Fruit fly (Drosophila melanogaster) whole organism, embryonic: ENCODE measurements around the gene CG13893.

ENCODE experiments used
- Ada2b ChIP-seq: fragments of 200-800 bp; sonication (Bioruptor generic); IDR thresholded peaks from 2 replicates; pipeline ENCODE4 v1.3.6; 2022; ENCODE audit warnings: missing biosample characterization, missing genetic modification characterization
- BtbVII ChIP-seq: fragments of 200-800 bp; sonication (Bioruptor generic); optimal IDR thresholded peaks from 3 replicates; lab custom pipeline; 2017; ENCODE audit warnings: missing biosample characterization, mild to moderate bottlenecking, missing genetic modification characterization
- CG11696 ChIP-seq: fragments of 200-800 bp; sonication (Bioruptor generic); IDR thresholded peaks from 2 replicates; pipeline ENCODE4 v1.3.6; 2022; ENCODE audit warnings: missing biosample characterization, missing genetic modification characterization
- CG12219 ChIP-seq: fragments of 200-800 bp; sonication (Bioruptor generic); optimal IDR thresholded peaks from 3 replicates; lab custom pipeline; 2018; ENCODE audit warnings: missing biosample characterization, mild to moderate bottlenecking, missing genetic modification characterization
- CG14710 ChIP-seq: fragments of 200-800 bp; sonication (Bioruptor generic); optimal IDR thresholded peaks from 3 replicates; lab custom pipeline; 2019; ENCODE audit warnings: missing biosample characterization, mild to moderate bottlenecking, missing genetic modification characterization, moderate library complexity
- CG17612 ChIP-seq: fragments of 200-800 bp; sonication (Bioruptor generic); IDR thresholded peaks from 2 replicates; pipeline ENCODE4 v1.3.6; 2022; ENCODE audit warnings: missing biosample characterization, missing genetic modification characterization
- CG2120 ChIP-seq: fragments of 200-800 bp; sonication (Bioruptor generic); optimal IDR thresholded peaks from 3 replicates; lab custom pipeline; 2016; ENCODE audit warnings: missing biosample characterization, missing genetic modification characterization
- CG2712 ChIP-seq: fragments of 200-800 bp; optimal IDR thresholded peaks from 3 replicates; lab custom pipeline; 2019; ENCODE audit warnings: missing biosample characterization, mild to moderate bottlenecking, missing genetic modification characterization, moderate library complexity
- CG32532 ChIP-seq: fragments of 200-800 bp; sonication (Bioruptor generic); IDR thresholded peaks from 2 replicates; pipeline ENCODE4 v1.3.6; 2022; ENCODE audit warnings: missing biosample characterization, missing genetic modification characterization
- CG32772 ChIP-seq: fragments of 200-800 bp; sonication (Bioruptor generic); IDR thresholded peaks from 2 replicates; pipeline ENCODE4 v1.3.6; 2022; ENCODE audit warnings: missing biosample characterization, missing genetic modification characterization
- CG3726 ChIP-seq: fragments of 200-800 bp; sonication (Bioruptor generic); IDR thresholded peaks from 3 replicates; pipeline ENCODE4, ENCODE4 v1.3.6; 2022; ENCODE audit warnings: missing biosample characterization, missing genetic modification characterization
- CG4424 ChIP-seq: fragments of 200-800 bp; sonication (Bioruptor generic); optimal IDR thresholded peaks from 3 replicates; lab custom pipeline; 2016; ENCODE audit warnings: missing biosample characterization, missing genetic modification characterization
- CG6654 ChIP-seq: fragments of 200-800 bp; sonication (Bioruptor generic); optimal IDR thresholded peaks from 2 replicates; lab custom pipeline; 2017; ENCODE audit warnings: missing biosample characterization, mild to moderate bottlenecking, missing genetic modification characterization
- CG7839 ChIP-seq: fragments of 200-800 bp; sonication (Bioruptor generic); optimal IDR thresholded peaks from 3 replicates; lab custom pipeline; 2018; ENCODE audit warnings: missing biosample characterization, mild to moderate bottlenecking, missing genetic modification characterization, moderate library complexity
- CG8290 ChIP-seq, 3 experiments: fragments of 200-800 bp; sonication (Bioruptor generic); optimal IDR thresholded peaks; 2 replicates each; lab custom pipeline; 2016 to 2019; ENCODE audit warnings: missing biosample characterization in 3 of 3, missing genetic modification characterization in 3 of 3, mild to moderate bottlenecking in 2 of 3, moderate library complexity in 1 of 3
- CG8765 ChIP-seq: fragments of 200-800 bp; sonication (Bioruptor generic); IDR thresholded peaks from 2 replicates; pipeline ENCODE4 v1.3.6; 2022; ENCODE audit warnings: missing biosample characterization, missing genetic modification characterization
- CG9215 ChIP-seq: fragments of 200-800 bp; sonication (Bioruptor generic); IDR thresholded peaks from 2 replicates; pipeline ENCODE4 v1.3.6; 2022; ENCODE audit warnings: missing biosample characterization, missing genetic modification characterization
- Camta ChIP-seq: fragments of 200-800 bp; sonication (Bioruptor generic); optimal IDR thresholded peaks from 2 replicates; lab custom pipeline; 2016; ENCODE audit warnings: missing biosample characterization, missing genetic modification characterization
- CkIIα-i1 ChIP-seq: fragments of 200-800 bp; sonication (Bioruptor generic); IDR thresholded peaks from 2 replicates; pipeline ENCODE4 v1.3.6; 2022; ENCODE audit warnings: missing biosample characterization, missing genetic modification characterization
- D19A ChIP-seq: fragments of 200-800 bp; optimal IDR thresholded peaks from 3 replicates; lab custom pipeline; 2019; ENCODE audit warnings: missing biosample characterization, mild to moderate bottlenecking, missing genetic modification characterization, moderate library complexity
- Deaf1 ChIP-seq: fragments of 200-800 bp; optimal IDR thresholded peaks from 3 replicates; lab custom pipeline; 2019; ENCODE audit warnings: missing biosample characterization, mild to moderate bottlenecking, missing genetic modification characterization, moderate library complexity
- Dref ChIP-seq: fragments of 200-800 bp; sonication (Bioruptor generic); IDR thresholded peaks from 2 replicates; pipeline ENCODE4 v1.3.6; 2022; ENCODE audit warnings: missing biosample characterization, missing genetic modification characterization
- E2f1 ChIP-seq: fragments of 200-800 bp; sonication (Bioruptor generic); IDR thresholded peaks from 2 replicates; pipeline ENCODE4 v1.3.6; 2022; ENCODE audit warnings: missing biosample characterization, missing genetic modification characterization
- Eip74EF ChIP-seq, 2 experiments: fragments of 200-800 bp in 1 of 2; fragments of >200 bp in 1 of 2; sonication (Bioruptor generic) in 1 of 2; optimal IDR thresholded peaks; 2 replicates each; lab custom pipeline; 2017 to 2019; ENCODE audit warnings: missing biosample characterization in 2 of 2, missing genetic modification characterization in 2 of 2, mild to moderate bottlenecking in 1 of 2, moderate library complexity in 1 of 2
- MBD-R2 ChIP-seq: fragments of 200-800 bp; sonication (Bioruptor generic); IDR thresholded peaks from 2 replicates; pipeline ENCODE4 v1.3.6; 2022; ENCODE audit warnings: missing biosample characterization, missing genetic modification characterization
- Mes4 ChIP-seq: fragments of 200-800 bp; sonication (Bioruptor generic); optimal IDR thresholded peaks from 2 replicates; lab custom pipeline; 2016; ENCODE audit warnings: missing biosample characterization, missing genetic modification characterization
- Mrtf ChIP-seq: fragments of 200-800 bp; sonication (Bioruptor generic); IDR thresholded peaks from 3 replicates; pipeline ENCODE4 v1.3.6; 2022; ENCODE audit warnings: missing biosample characterization, missing genetic modification characterization
- NC2α ChIP-seq: fragments of 200-800 bp; sonication (Bioruptor generic); optimal IDR thresholded peaks from 2 replicates; lab custom pipeline; 2016; ENCODE audit warnings: missing biosample characterization, missing genetic modification characterization
- Optix ChIP-seq: fragments of 200-800 bp; sonication (Bioruptor generic); IDR thresholded peaks from 3 replicates; pipeline ENCODE4 v1.3.6; 2022; ENCODE audit warnings: missing biosample characterization, missing genetic modification characterization
- Rx ChIP-seq: fragments of 200-800 bp; sonication (Bioruptor generic); IDR thresholded peaks from 2 replicates; pipeline ENCODE4 v1.3.6; 2022; ENCODE audit warnings: missing biosample characterization, missing genetic modification characterization
- Six4 ChIP-seq: fragments of 200-800 bp; sonication (Bioruptor generic); optimal IDR thresholded peaks from 2 replicates; lab custom pipeline; 2016; ENCODE audit warnings: missing biosample characterization, missing genetic modification characterization
- Sox100B ChIP-seq: fragments of 200-800 bp; sonication (Bioruptor generic); optimal IDR thresholded peaks from 3 replicates; lab custom pipeline; 2018; ENCODE audit warnings: missing biosample characterization, mild to moderate bottlenecking, missing genetic modification characterization
- Tbp ChIP-seq: fragments of >200 bp; optimal IDR thresholded peaks from 2 replicates; lab custom pipeline; 2018; ENCODE audit warnings: missing biosample characterization, missing genetic modification characterization
- Vsx1 ChIP-seq: fragments of 200-800 bp; sonication (Bioruptor generic); optimal IDR thresholded peaks from 2 replicates; lab custom pipeline; 2017; ENCODE audit warnings: missing biosample characterization, mild to moderate bottlenecking, missing genetic modification characterization, missing genetic modification reagents
- az2 ChIP-seq: fragments of 200-800 bp; sonication (Bioruptor generic); optimal IDR thresholded peaks from 3 replicates; lab custom pipeline; 2016; ENCODE audit warnings: missing biosample characterization, missing genetic modification characterization
- caup ChIP-seq: fragments of 200-800 bp; sonication (Bioruptor generic); optimal IDR thresholded peaks from 3 replicates; lab custom pipeline; 2017; ENCODE audit warnings: missing biosample characterization, mild to moderate bottlenecking, missing genetic modification characterization, moderate library complexity; ENCODE audit not compliant: severe bottlenecking
- chm ChIP-seq: fragments of 200-800 bp; sonication (Bioruptor generic); IDR thresholded peaks from 2 replicates; pipeline ENCODE4 v1.3.6; 2022; ENCODE audit warnings: missing biosample characterization, missing genetic modification characterization
- cwo ChIP-seq: fragments of 200-800 bp; sonication (Bioruptor generic); optimal IDR thresholded peaks from 3 replicates; lab custom pipeline; 2017; ENCODE audit warnings: missing biosample characterization, missing genetic modification characterization, mild to moderate bottlenecking, moderate library complexity, missing genetic modification reagents
- fd3F ChIP-seq: fragments of 200-800 bp; sonication (Bioruptor generic); optimal IDR thresholded peaks from 2 replicates; lab custom pipeline; 2018; ENCODE audit warnings: missing biosample characterization, mild to moderate bottlenecking, missing genetic modification characterization, moderate library complexity
- ham ChIP-seq: fragments of 200-800 bp; sonication (Bioruptor generic); IDR thresholded peaks from 2 replicates; pipeline ENCODE4 v1.3.6; 2022; ENCODE audit warnings: missing biosample characterization, missing genetic modification characterization
- insv ChIP-seq, 2 experiments: fragments of 200-800 bp; sonication (Bioruptor generic); optimal IDR thresholded peaks; 3 replicates each; lab custom pipeline; 2016 to 2018; ENCODE audit warnings: missing biosample characterization in 2 of 2, missing genetic modification characterization in 2 of 2
- inv ChIP-seq: fragments of 200-800 bp; sonication (Bioruptor generic); IDR thresholded peaks from 2 replicates; pipeline ENCODE4 v1.3.6; 2022; ENCODE audit warnings: missing biosample characterization, missing genetic modification characterization; ENCODE audit not compliant: partially characterized antibody
- lilli ChIP-seq: fragments of 200-800 bp; sonication (Bioruptor generic); optimal IDR thresholded peaks from 3 replicates; lab custom pipeline; 2016; ENCODE audit warnings: missing biosample characterization, missing genetic modification characterization
- mirr ChIP-seq: fragments of 200-800 bp; sonication (Bioruptor generic); optimal IDR thresholded peaks from 3 replicates; lab custom pipeline; 2018; ENCODE audit warnings: missing biosample characterization, mild to moderate bottlenecking, missing genetic modification characterization
- oc ChIP-seq: fragments of 200-800 bp; sonication (Bioruptor generic); optimal IDR thresholded peaks from 2 replicates; lab custom pipeline; 2018; ENCODE audit warnings: missing biosample characterization, mild to moderate bottlenecking, missing genetic modification characterization, moderate library complexity
- pb ChIP-seq: fragments of 200-800 bp; sonication (Bioruptor generic); optimal IDR thresholded peaks from 3 replicates; lab custom pipeline; 2016; ENCODE audit warnings: missing biosample characterization, missing genetic modification characterization
- pho ChIP-seq: fragments of 200-800 bp; sonication (Bioruptor generic); optimal IDR thresholded peaks from 2 replicates; lab custom pipeline; 2016; ENCODE audit warnings: missing biosample characterization, missing genetic modification characterization
- sob ChIP-seq: fragments of 200-800 bp; sonication (Bioruptor generic); IDR thresholded peaks from 2 replicates; pipeline ENCODE4 v1.3.6; 2022; ENCODE audit warnings: missing biosample characterization, missing genetic modification characterization
- yki ChIP-seq: fragments of >200 bp; optimal IDR thresholded peaks from 3 replicates; lab custom pipeline; 2018
- zfh1 ChIP-seq: fragments of 200-800 bp; sonication (Bioruptor generic); IDR thresholded peaks from 3 replicates; pipeline ENCODE4 v1.3.6; 2022; ENCODE audit warnings: missing biosample characterization, missing genetic modification characterization

The CG13893 gene

dm6 chr3L:640324-640974, 36.6 kb upstream of the CG13893 start (continued):
- TF ChIP-seq caup (GFP tag; lab: Kevin White, UChicago) (peak; percentile 73), CG9215 (peak; percentile 55), CG14710 (peak; percentile 92), CG3726 (GFP tag; lab: Robert Waterston, UW) (peak; percentile 59; the same call in 1 of the 3 replicates), CG11696 (GFP tag; lab: Robert Waterston, UW) (peak; percentile 47), CG32532 (peak; percentile 73; the same call in 1 of the 2 replicates), CG2120 (GFP tag; lab: Kevin White, UChicago) (peak; percentile 70), CG6654 (peak; percentile 45), Dref (no peak), CG7839 (peak; percentile 85), Optix (GFP tag; lab: Robert Waterston, UW) (peak; percentile 78), fd3F (GFP tag; lab: Kevin White, UChicago) (peak; percentile 31), cwo (GFP tag; lab: Kevin White, UChicago) (peak; percentile 44), ham (GFP tag; lab: Robert Waterston, UW) (no peak), pho (GFP tag; lab: Kevin White, UChicago) (peak; percentile 73), CG32772 (GFP tag; lab: Robert Waterston, UW) (peak; percentile 69), Deaf1 (tag; lab: Kevin White, UChicago) (no peak), sob (GFP tag; lab: Robert Waterston, UW) (peak; percentile 67), CG2712 (tag; lab: Kevin White, UChicago) (peak; percentile 92), Rx (GFP tag; lab: Robert Waterston, UW) (peak; percentile 71), CG8765 (peak; percentile 88), Six4 (GFP tag; lab: Kevin White, UChicago) (peak; percentile 83), az2 (GFP tag; lab: Kevin White, UChicago) (peak; percentile 84), BtbVII (peak; percentile 80), NC2α (GFP tag; lab: Kevin White, UChicago) (peak; percentile 49), CG17612 (0 out of 2 replicates have a peak, but pooled peaks have one; percentile 7), insv (GFP tag; optimal IDR thresholded peaks at IDR 0.05; lab: Kevin White, UChicago) (peak; percentile 22 to 42), CG8290 (GFP tag; optimal IDR thresholded peaks at IDR 0.05; lab: Kevin White, UChicago) (peak; percentile 79), CG8290 (tag; optimal IDR thresholded peaks at IDR 0.05; lab: Kevin White, UChicago) (peak; percentile 73 to 86), zfh1 (GFP tag; lab: Robert Waterston, UW) (peak; percentile 89), mirr (GFP tag; lab: Kevin White, UChicago) (no peak), Vsx1 (GFP tag; lab: Kevin White, UChicago) (peak; percentile 52), CkIIα-i1 (GFP tag; lab: Robert Waterston, UW) (no peak), Eip74EF (GFP tag; optimal IDR thresholded peaks at IDR 0.05; lab: Kevin White, UChicago) (peak in 1 of 2 experiments; percentile 37), Tbp (no peak), inv (no peak), D19A (tag; lab: Kevin White, UChicago) (peak; percentile 84), lilli (GFP tag; lab: Kevin White, UChicago) (peak; percentile 80), CG4424 (GFP tag; lab: Kevin White, UChicago) (peak; percentile 91), chm (peak; percentile 74), yki (lab: Kevin White, UChicago) (no peak), Sox100B (GFP tag; lab: Kevin White, UChicago) (peak; percentile 82), Ada2b (peak; percentile 50; the same call in 1 of the 2 replicates), pb (GFP tag; lab: Kevin White, UChicago) (peak; percentile 76), oc (peak; percentile 81), Mrtf (GFP tag; lab: Robert Waterston, UW) (peak; percentile 71; the same call in 2 of the 3 replicates), MBD-R2 (peak; percentile 57), E2f1 (peak; percentile 78), Camta (GFP tag; lab: Kevin White, UChicago) (peak; percentile 85), CG12219 (peak; percentile 77), Mes4 (peak; percentile 86)
